Worm (Caenorhabditis elegans) whole organism, L1 larva: ENCODE results near the gene hdl-1.

Experiments
- efl-1 ChIP-seq, 4 experiments: fragments of 150-350 bp; optimal IDR thresholded peaks in 3 of 4; peaks in 1 of 4; 1 replicate in 1 of 4; 2 replicates in 3 of 4; lab custom pipeline; 2014; ENCODE audit warnings: missing biosample characterization in 2 of 4, missing genetic modification characterization in 2 of 4, missing genetic modification reagents in 2 of 4
- efl-3 ChIP-seq: fragments of 200-800 bp; sonication (Bioruptor generic); optimal IDR thresholded peaks from 2 replicates; lab custom pipeline; 2018; ENCODE audit warnings: mild to moderate bottlenecking, missing genetic modification characterization, missing compliant biosample characterization
- elt-2 ChIP-seq: sonication (generic microtip); optimal IDR thresholded peaks from 2 replicates; lab custom pipeline; 2016; ENCODE audit warnings: missing genetic modification characterization, mild to moderate bottlenecking, inconsistent platforms, missing compliant biosample characterization, missing genetic modification reagents
- elt-3 ChIP-seq, 6 experiments: fragments of 150-350 bp in 1 of 6; sonication (generic microtip); optimal IDR thresholded peaks; 2 replicates each; lab custom pipeline; 2017 to 2018; ENCODE audit warnings: missing biosample characterization in 6 of 6, missing genetic modification characterization in 6 of 6, inconsistent platforms in 1 of 6
- fkh-4 ChIP-seq: sonication (generic microtip); optimal IDR thresholded peaks from 2 replicates; lab custom pipeline; 2016; ENCODE audit warnings: missing compliant biosample characterization, missing genetic modification characterization, borderline replicate concordance
- fos-1 ChIP-seq: fragments of 150-350 bp; optimal IDR thresholded peaks from 2 replicates; lab custom pipeline; 2014; ENCODE audit warnings: missing biosample characterization, missing genetic modification characterization
- grh-1 ChIP-seq: fragments of 200-800 bp; sonication (Bioruptor generic); IDR thresholded peaks from 2 replicates; pipeline ENCODE4 v1.3.6; 2022; ENCODE audit warnings: missing genetic modification reagents, missing genetic modification characterization, missing compliant biosample characterization
- hlh-4 ChIP-seq: sonication (generic microtip); optimal IDR thresholded peaks from 2 replicates; lab custom pipeline; 2016; ENCODE audit warnings: mild to moderate bottlenecking, missing genetic modification characterization, missing compliant biosample characterization
- hpl-2 ChIP-seq: fragments of 150-350 bp; optimal IDR thresholded peaks from 2 replicates; lab custom pipeline; 2014; ENCODE audit warnings: missing biosample characterization, missing genetic modification reagents, missing genetic modification characterization
- irx-1 ChIP-seq: sonication (generic microtip); optimal IDR thresholded peaks from 2 replicates; lab custom pipeline; 2016; ENCODE audit warnings: missing genetic modification characterization, missing compliant biosample characterization
- isw-1 ChIP-seq: fragments of 200-800 bp; sonication (Bioruptor generic); IDR thresholded peaks from 2 replicates; pipeline ENCODE4 v1.3.6; 2022; ENCODE audit warnings: missing genetic modification characterization, missing compliant biosample characterization
- lin-14 ChIP-seq: fragments of 200-800 bp; sonication (Bioruptor generic); optimal IDR thresholded peaks from 2 replicates; lab custom pipeline; 2018; ENCODE audit warnings: mild to moderate bottlenecking, missing genetic modification characterization, moderate library complexity, missing compliant biosample characterization
- lin-35 ChIP-seq, 2 experiments: fragments of 150-350 bp; optimal IDR thresholded peaks; 2 replicates each; lab custom pipeline; 2014; ENCODE audit warnings: missing biosample characterization in 2 of 2, missing genetic modification characterization in 2 of 2, missing genetic modification reagents in 2 of 2
- lin-39 ChIP-seq: fragments of 150-350 bp; optimal IDR thresholded peaks from 2 replicates; lab custom pipeline; 2014; ENCODE audit warnings: missing biosample characterization, missing genetic modification reagents, missing genetic modification characterization
- lir-3 ChIP-seq: sonication (generic microtip); optimal IDR thresholded peaks from 2 replicates; lab custom pipeline; 2016; ENCODE audit warnings: mild to moderate bottlenecking, missing genetic modification characterization, moderate library complexity, missing compliant biosample characterization; ENCODE audit not compliant: poor library complexity
- mdl-1 ChIP-seq, 2 experiments: fragments of 150-350 bp; optimal IDR thresholded peaks; 2 replicates each; lab custom pipeline; 2014 to 2017; ENCODE audit warnings: missing biosample characterization in 2 of 2, missing genetic modification characterization in 2 of 2, inconsistent platforms in 1 of 2
- nhr-11 ChIP-seq: fragments of 150-350 bp; optimal IDR thresholded peaks from 2 replicates; lab custom pipeline; 2014; ENCODE audit warnings: missing biosample characterization, missing genetic modification characterization
- nhr-19 ChIP-seq: fragments of 200-800 bp; sonication (Bioruptor generic); conservative IDR thresholded peaks from 2 replicates; pipeline ENCODE4 v1.3.6; 2022; ENCODE audit warnings: missing genetic modification characterization, missing compliant biosample characterization
- nhr-20 ChIP-seq: sonication (generic microtip); optimal IDR thresholded peaks from 2 replicates; lab custom pipeline; 2016; ENCODE audit warnings: mild to moderate bottlenecking, missing genetic modification characterization, missing compliant biosample characterization
- nhr-237 ChIP-seq: fragments of 150-350 bp; optimal IDR thresholded peaks from 2 replicates; lab custom pipeline; 2014; ENCODE audit warnings: missing biosample characterization, missing genetic modification characterization
- nhr-71 ChIP-seq: sonication (generic microtip); optimal IDR thresholded peaks from 2 replicates; lab custom pipeline; 2016; ENCODE audit warnings: mild to moderate bottlenecking, missing genetic modification characterization, moderate library complexity, missing compliant biosample characterization
- nhr-85 ChIP-seq: sonication (generic microtip); peaks from one replicate; lab custom pipeline; 2016; ENCODE audit warnings: missing genetic modification characterization, inconsistent platforms, missing compliant biosample characterization
- pag-3 ChIP-seq: sonication (generic microtip); optimal IDR thresholded peaks from 2 replicates; lab custom pipeline; 2017; ENCODE audit warnings: missing genetic modification characterization, mild to moderate bottlenecking, missing compliant biosample characterization, antibody characterized with exemption, borderline replicate concordance; ENCODE audit not compliant: insufficient read depth
- pax-3 ChIP-seq: fragments of 200-800 bp; sonication (Bioruptor generic); optimal IDR thresholded peaks from 2 replicates; lab custom pipeline; 2018; ENCODE audit warnings: mild to moderate bottlenecking, missing genetic modification characterization, moderate library complexity, missing compliant biosample characterization
- snu-23 ChIP-seq: sonication (generic microtip); optimal IDR thresholded peaks from 2 replicates; lab custom pipeline; 2016; ENCODE audit warnings: missing genetic modification characterization, missing compliant biosample characterization
- sptf-1 ChIP-seq: fragments of 150-350 bp; optimal IDR thresholded peaks from 2 replicates; lab custom pipeline; 2014; ENCODE audit warnings: missing biosample characterization, missing genetic modification characterization
- sup-37 ChIP-seq: fragments of 200-800 bp; sonication (Bioruptor generic); optimal IDR thresholded peaks from 2 replicates; lab custom pipeline; 2018; ENCODE audit warnings: mild to moderate bottlenecking, missing genetic modification characterization, missing compliant biosample characterization
- swsn-7 ChIP-seq: sonication (generic microtip); optimal IDR thresholded peaks from 2 replicates; lab custom pipeline; 2016; ENCODE audit warnings: missing genetic modification characterization, missing compliant biosample characterization
- unc-130 ChIP-seq: fragments of 150-350 bp; optimal IDR thresholded peaks from 2 replicates; lab custom pipeline; 2017; ENCODE audit warnings: missing biosample characterization, missing genetic modification characterization, inconsistent platforms
- unc-30 ChIP-seq: sonication (generic microtip); optimal IDR thresholded peaks from 2 replicates; lab custom pipeline; 2017; ENCODE audit warnings: missing biosample characterization, missing genetic modification characterization
- unc-62 ChIP-seq: fragments of 150-350 bp; optimal IDR thresholded peaks from 2 replicates; lab custom pipeline; 2014; ENCODE audit warnings: missing biosample characterization, missing genetic modification reagents, missing genetic modification characterization
- xbp-1 ChIP-seq: sonication (generic microtip); optimal IDR thresholded peaks from 2 replicates; lab custom pipeline; 2016; ENCODE audit warnings: missing genetic modification characterization, missing compliant biosample characterization
- zag-1 ChIP-seq: fragments of 150-350 bp; optimal IDR thresholded peaks from 2 replicates; lab custom pipeline; 2014; ENCODE audit warnings: missing biosample characterization, missing genetic modification characterization
- ztf-4 ChIP-seq: fragments of 150-350 bp; optimal IDR thresholded peaks from 2 replicates; lab custom pipeline; 2014; ENCODE audit warnings: missing biosample characterization, missing genetic modification characterization

The hdl-1 gene

ce11 chrIV:11950270-11950669 lies 653 bp upstream of the hdl-1 start, which contains the start of gene tbx-36:
Gene tbx-36 (plus strand): TSS chrIV:11950570.
- no peak for TF ChIP-seq efl-1 (optimal IDR thresholded peaks at IDR 0.05; lab: Kevin White, UChicago)
- TF ChIP-seq efl-1 (GFP tag; optimal IDR thresholded peaks at IDR 0.05 in 1 of 2; lab: Kevin White, UChicago) = peak in 1 of 2 experiments; percentile 24
- TF ChIP-seq elt-2 (tag; lab: Kevin White, UChicago) = no peak

- TF ChIP-seq efl-1 (optimal IDR thresholded peaks at IDR 0.05; lab: Kevin White, UChicago) (no peak), efl-1 (GFP tag; optimal IDR thresholded peaks at IDR 0.05 in 1 of 2; lab: Kevin White, UChicago) (no peak), fkh-4 (no peak), lin-39 (tag; lab: Kevin White, UChicago) (no peak), unc-30 (tag; lab: Kevin White, UChicago) (no peak), efl-3 (GFP tag; lab: Kevin White, UChicago) (no peak), unc-130 (no peak), pax-3 (tag; lab: Kevin White, UChicago) (no peak), unc-62 (GFP tag; lab: Kevin White, UChicago) (no peak), lin-35 (GFP tag; optimal IDR thresholded peaks at IDR 0.05; lab: Kevin White, UChicago) (no peak), hpl-2 (no peak), nhr-237 (tag; lab: Kevin White, UChicago) (no peak), isw-1 (no peak), nhr-11 (tag; lab: Kevin White, UChicago) (no peak), fos-1 (tag; lab: Kevin White, UChicago) (no peak), hlh-4 (tag; lab: Kevin White, UChicago) (no peak), sptf-1 (tag; lab: Kevin White, UChicago) (no peak), ztf-4 (tag; lab: Kevin White, UChicago) (no peak), swsn-7 (no peak), mdl-1 (tag; optimal IDR thresholded peaks at IDR 0.05; lab: Kevin White, UChicago) (no peak), sup-37 (GFP tag; lab: Kevin White, UChicago) (no peak)
These were observed 4.0 kb downstream of the hdl-1 start, which contains the start of gene ZK829.3 for ce11 chrIV:11945621-11946020. Gene ZK829.3 (minus strand): TSS chrIV:11945721.

ce11 chrIV:11942313-11942712 lies 7.3 kb downstream of the hdl-1 start, which contains the start of gene ZK829.1:
Gene ZK829.1 (minus strand): TSS chrIV:11942413.
- TF ChIP-seq lir-3 (tag; lab: Kevin White, UChicago) = no peak
- TF ChIP-seq elt-3 (tag; optimal IDR thresholded peaks at IDR 0.05; lab: Kevin White, UChicago) = no peak
- no peak for TF ChIP-seq unc-30 (tag; lab: Kevin White, UChicago)
- TF ChIP-seq nhr-237 (tag; lab: Kevin White, UChicago) = no peak
- TF ChIP-seq ztf-4 (tag; lab: Kevin White, UChicago) = no peak
- TF ChIP-seq grh-1 (GFP tag; lab: Robert Waterston, UW) = no peak
- TF ChIP-seq irx-1 (tag; lab: Kevin White, UChicago) = no peak
- no peak for TF ChIP-seq hpl-2
- TF ChIP-seq nhr-19 = no peak
- TF ChIP-seq pag-3 = no peak

ce11 chrIV:11938554-11938953 lies 11.1 kb downstream of the hdl-1 start:
- TF ChIP-seq nhr-19 (no peak), hpl-2 (no peak), nhr-71 (tag; lab: Kevin White, UChicago) (peak; percentile 82), lin-14 (GFP tag; lab: Kevin White, UChicago) (no peak), xbp-1 (tag; lab: Kevin White, UChicago) (no peak), snu-23 (GFP tag; lab: Kevin White, UChicago) (peak; percentile 47), elt-3 (tag; optimal IDR thresholded peaks at IDR 0.05; lab: Kevin White, UChicago) (no peak), nhr-85 (tag; lab: Kevin White, UChicago) (peak; percentile 26), zag-1 (tag; lab: Kevin White, UChicago) (no peak), nhr-20 (peak; percentile 62)
